Worm (Caenorhabditis elegans): Measurements from ENCODE around the gene Y37D8A.5.

- TF ChIP-seq nhr-77 (tag; optimal IDR thresholded peaks at IDR 0.05) (no peak), mef-2 (tag; optimal IDR thresholded peaks at IDR 0.05) (no peak), nhr-12 (tag; optimal IDR thresholded peaks at IDR 0.05) (no peak), unc-62 (GFP tag; optimal IDR thresholded peaks at IDR 0.05) (no peak), aly-2 (tag; optimal IDR thresholded peaks at IDR 0.05) (no peak), fkh-10 (GFP tag; optimal IDR thresholded peaks at IDR 0.05) (no peak), skn-1 (tag; optimal IDR thresholded peaks at IDR 0.05) (no peak), nhr-90 (tag; optimal IDR thresholded peaks at IDR 0.05; ENCODE audit: poor library complexity) (no peak), lin-13 (GFP tag; optimal IDR thresholded peaks at IDR 0.05) (no peak), nhr-237 (tag; optimal IDR thresholded peaks at IDR 0.05) (no peak), jun-1 (tag; optimal IDR thresholded peaks at IDR 0.05) (no peak), lir-3 (tag; optimal IDR thresholded peaks at IDR 0.05; ENCODE audit: poor library complexity) (no peak), nhr-76 (tag; optimal IDR thresholded peaks at IDR 0.05) (no peak)
Observed at ce11 chrIII:12856628-12857027, 1.3 kb upstream of the Y37D8A.5 start, which contains the start of gene Y37D8A.26.
